Fruit fly (Drosophila melanogaster) whole organism, wandering third instar larva: ENCODE data around the gene vig.

Source experiments
- Abd-B ChIP-seq: fragments of >200 bp; optimal IDR thresholded peaks from 2 replicates; lab custom pipeline; 2017; ENCODE audit warnings: missing biosample characterization, missing genetic modification characterization
- CG9705 ChIP-seq: fragments of 200-800 bp; sonication (Bioruptor generic); optimal IDR thresholded peaks from 2 replicates; lab custom pipeline; 2018; ENCODE audit warnings: missing biosample characterization, mild to moderate bottlenecking, missing genetic modification characterization
- CrebA ChIP-seq: fragments of 200-800 bp; sonication (Bioruptor generic); optimal IDR thresholded peaks from 2 replicates; lab custom pipeline; 2016; ENCODE audit warnings: missing biosample characterization, mild to moderate bottlenecking, missing genetic modification characterization, borderline replicate concordance
- Dif ChIP-seq: fragments of 200-275, 200-300 bp; sonication (Bioruptor generic); optimal IDR thresholded peaks from 2 replicates; lab custom pipeline; 2018; ENCODE audit warnings: missing biosample characterization, missing genetic modification characterization; ENCODE audit not compliant: partially characterized antibody
- GATAd ChIP-seq: sonication (Bioruptor generic); optimal IDR thresholded peaks from 2 replicates; lab custom pipeline; 2016; ENCODE audit warnings: missing biosample characterization, missing genetic modification characterization
- Hr78 ChIP-seq: fragments of >200 bp; optimal IDR thresholded peaks from 2 replicates; lab custom pipeline; 2017; ENCODE audit warnings: missing biosample characterization, missing genetic modification characterization
- Hr83 ChIP-seq: fragments of 200-300 bp; sonication (Bioruptor generic); optimal IDR thresholded peaks from 2 replicates; lab custom pipeline; 2016; ENCODE audit warnings: missing biosample characterization, mild to moderate bottlenecking, missing genetic modification characterization, moderate library complexity; ENCODE audit not compliant: poor library complexity, severe bottlenecking
- Jra ChIP-seq: sonication (Bioruptor generic); optimal IDR thresholded peaks from 2 replicates; lab custom pipeline; 2016; ENCODE audit warnings: missing biosample characterization, missing genetic modification characterization
- Mio ChIP-seq: sonication (Bioruptor generic); optimal IDR thresholded peaks from 2 replicates; lab custom pipeline; 2016; ENCODE audit warnings: missing biosample characterization, missing genetic modification characterization
- Myc ChIP-seq: fragments of >200 bp; optimal IDR thresholded peaks from 2 replicates; lab custom pipeline; 2017
- N ChIP-seq: fragments of >200 bp; optimal IDR thresholded peaks from 2 replicates; lab custom pipeline; 2018; ENCODE audit warnings: missing biosample characterization, missing external identifiers, missing genetic modification characterization
- Rel ChIP-seq, 2 experiments: fragments of 200-800 bp; sonication (Bioruptor generic) in 1 of 2; optimal IDR thresholded peaks; 2 replicates in 1 of 2; 3 replicates in 1 of 2; lab custom pipeline; 2016 to 2019; ENCODE audit warnings: mild to moderate bottlenecking in 2 of 2, missing biosample characterization in 2 of 2, missing genetic modification characterization in 2 of 2, moderate library complexity in 1 of 2
- Vsx2 ChIP-seq: fragments of 200-300, 225-300 bp; sonication (Bioruptor generic); optimal IDR thresholded peaks from 2 replicates; lab custom pipeline; 2018; ENCODE audit warnings: missing biosample characterization, missing genetic modification characterization; ENCODE audit not compliant: partially characterized antibody
- br ChIP-seq: fragments of 200-800 bp; sonication (Bioruptor generic); optimal IDR thresholded peaks from 2 replicates; lab custom pipeline; 2016; ENCODE audit warnings: missing biosample characterization, missing genetic modification characterization
- brk ChIP-seq: fragments of 200-800 bp; sonication (Bioruptor generic); optimal IDR thresholded peaks from 2 replicates; lab custom pipeline; 2016; ENCODE audit warnings: missing biosample characterization, mild to moderate bottlenecking, missing genetic modification characterization
- dl ChIP-seq, 2 experiments: fragments of 175-275, 200-275 bp in 1 of 2; fragments of 200-275 bp in 1 of 2; sonication (Bioruptor generic); optimal IDR thresholded peaks; lab custom pipeline; 2018; ENCODE audit warnings: mild to moderate bottlenecking in 2 of 2, missing biosample characterization in 2 of 2, missing genetic modification characterization in 2 of 2, moderate library complexity in 2 of 2; ENCODE audit not compliant: partially characterized antibody in 2 of 2, insufficient read depth in 1 of 2
- dmrt93B ChIP-seq: fragments of 200-800 bp; sonication (Bioruptor generic); optimal IDR thresholded peaks from 2 replicates; lab custom pipeline; 2018; ENCODE audit warnings: missing biosample characterization, mild to moderate bottlenecking, missing genetic modification characterization
- dsf ChIP-seq: sonication (Bioruptor generic); optimal IDR thresholded peaks from 2 replicates; lab custom pipeline; 2016; ENCODE audit warnings: missing biosample characterization, missing genetic modification characterization, borderline replicate concordance
- ey ChIP-seq: fragments of 200-800 bp; sonication (Bioruptor generic); optimal IDR thresholded peaks from 2 replicates; lab custom pipeline; 2016; ENCODE audit warnings: missing biosample characterization, missing genetic modification characterization
- foxo ChIP-seq, 2 experiments: fragments of 200-800 bp; sonication (Bioruptor generic); optimal IDR thresholded peaks; 2 replicates in 1 of 2; 3 replicates in 1 of 2; lab custom pipeline; 2016 to 2017; ENCODE audit warnings: missing biosample characterization in 2 of 2, missing genetic modification characterization in 2 of 2
- fru ChIP-seq: fragments of 200-800 bp; sonication (Bioruptor generic); optimal IDR thresholded peaks from 3 replicates; lab custom pipeline; 2016; ENCODE audit warnings: missing biosample characterization, mild to moderate bottlenecking, missing genetic modification characterization
- h ChIP-seq: fragments of 200-800 bp; sonication (Bioruptor generic); optimal IDR thresholded peaks from 3 replicates; lab custom pipeline; 2016; ENCODE audit warnings: missing biosample characterization, mild to moderate bottlenecking, missing genetic modification characterization
- jim ChIP-seq: fragments of 175-275, 200-325 bp; sonication (Bioruptor generic); optimal IDR thresholded peaks from 2 replicates; lab custom pipeline; 2016; ENCODE audit warnings: missing biosample characterization, mild to moderate bottlenecking, missing genetic modification characterization
- lola ChIP-seq: fragments of >200 bp; optimal IDR thresholded peaks from 2 replicates; lab custom pipeline; 2017; ENCODE audit warnings: missing biosample characterization, missing genetic modification characterization
- pan ChIP-seq: fragments of >200 bp; optimal IDR thresholded peaks from 2 replicates; lab custom pipeline; 2017
- psq ChIP-seq: fragments of 200-800 bp; sonication (Bioruptor generic); optimal IDR thresholded peaks from 3 replicates; lab custom pipeline; 2017; ENCODE audit warnings: missing biosample characterization, mild to moderate bottlenecking, missing genetic modification characterization, moderate library complexity
- rgr ChIP-seq: fragments of 200-800 bp; sonication (Bioruptor generic); optimal IDR thresholded peaks from 3 replicates; lab custom pipeline; 2016; ENCODE audit warnings: missing biosample characterization, mild to moderate bottlenecking, missing genetic modification characterization
- sage ChIP-seq: fragments of 200-800 bp; sonication (Bioruptor generic); optimal IDR thresholded peaks from 2 replicates; lab custom pipeline; 2016; ENCODE audit warnings: missing biosample characterization, mild to moderate bottlenecking, missing genetic modification characterization
- tai ChIP-seq: sonication (Bioruptor generic); optimal IDR thresholded peaks from 2 replicates; lab custom pipeline; 2016; ENCODE audit warnings: missing biosample characterization, missing genetic modification characterization
- usp ChIP-seq: fragments of >200 bp; optimal IDR thresholded peaks from 2 replicates; lab custom pipeline; 2017; ENCODE audit warnings: missing biosample characterization, missing genetic modification characterization
- woc ChIP-seq: sonication (Bioruptor generic); optimal IDR thresholded peaks from 2 replicates; lab custom pipeline; 2016; ENCODE audit warnings: missing biosample characterization, mild to moderate bottlenecking, missing genetic modification characterization

vig gene

dm6 chr2L:15052805-15053388 is 17.2 kb downstream of the vig start:
- TF ChIP-seq Myc = no peak
- TF ChIP-seq Dif (GFP tag; lab: Kevin White, UChicago) = no peak

- TF ChIP-seq ey (GFP tag; lab: Kevin White, UChicago) (no peak), sage (GFP tag; lab: Kevin White, UChicago) (no peak)
These were observed 26.4 kb downstream of the vig start for dm6 chr2L:15043718-15044117.

dm6 chr2L:15039309-15039772 is 30.8 kb downstream of the vig start:
- TF ChIP-seq psq (GFP tag; lab: Kevin White, UChicago) (peak; percentile 6), ey (GFP tag; lab: Kevin White, UChicago) (peak; percentile 5), sage (GFP tag; lab: Kevin White, UChicago) (peak; percentile 25), rgr (no peak), dsf (peak; percentile 22), br (GFP tag; lab: Kevin White, UChicago) (peak; percentile 36), CG9705 (GFP tag; lab: Kevin White, UChicago) (peak; percentile 46), Abd-B (no peak), Hr83 (GFP tag; lab: Kevin White, UChicago) (peak; percentile 77), foxo (GFP tag; optimal IDR thresholded peaks at IDR 0.05; lab: Kevin White, UChicago) (no peak), woc (GFP tag; lab: Kevin White, UChicago) (peak; percentile 88), Vsx2 (GFP tag; lab: Kevin White, UChicago) (no peak), Jra (GFP tag; lab: Kevin White, UChicago) (peak; percentile 22), Myc (peak; percentile 90), h (peak; percentile 48)

- TF ChIP-seq dl (GFP tag; optimal IDR thresholded peaks at IDR 0.05; lab: Kevin White, UChicago; ENCODE audit: insufficient read depth in 1 of 2, partially characterized antibody in 2 of 2) = no peak
- TF ChIP-seq brk = no peak
These were observed 31.5 kb downstream of the vig start, which contains the start of gene CIAPIN1 for dm6 chr2L:15038339-15039308. Gene CIAPIN1, minus strand, starts transcription at chr2L:15038861.

- TF ChIP-seq Mio (GFP tag; lab: Kevin White, UChicago) (no peak), CrebA (GFP tag; lab: Kevin White, UChicago) (no peak), dmrt93B (GFP tag; lab: Kevin White, UChicago) (no peak), Abd-B (no peak), sage (GFP tag; lab: Kevin White, UChicago) (no peak), Rel (GFP tag; optimal IDR thresholded peaks at IDR 0.05; lab: Kevin White, UChicago) (no peak), Rel (tag; optimal IDR thresholded peaks at IDR 0.05; lab: Kevin White, UChicago) (no peak), jim (GFP tag; lab: Kevin White, UChicago) (no peak), ey (GFP tag; lab: Kevin White, UChicago) (no peak), Hr78 (GFP tag; lab: Kevin White, UChicago) (no peak), Dif (GFP tag; lab: Kevin White, UChicago) (no peak), Jra (GFP tag; lab: Kevin White, UChicago) (no peak), fru (GFP tag; lab: Kevin White, UChicago) (no peak)
These were observed 34.8 kb downstream of the vig start, which contains the start of gene yellow-c for dm6 chr2L:15035366-15035765. Gene yellow-c, plus strand, starts transcription at chr2L:15035394.

dm6 chr2L:15031650-15032049 is 38.5 kb downstream of the vig start, which contains the start of gene CG31832:
Gene CG31832, minus strand, starts transcription at chr2L:15031750.
- TF ChIP-seq GATAd (GFP tag; lab: Kevin White, UChicago) = no peak
- no peak for TF ChIP-seq brk
- no peak for TF ChIP-seq Myc
- no peak for TF ChIP-seq Abd-B
- TF ChIP-seq usp (GFP tag; lab: Kevin White, UChicago) = no peak
- no peak for TF ChIP-seq CG9705 (GFP tag; lab: Kevin White, UChicago)
- TF ChIP-seq tai = no peak
- no peak for TF ChIP-seq fru (GFP tag; lab: Kevin White, UChicago)
- TF ChIP-seq ey (GFP tag; lab: Kevin White, UChicago) = no peak
- TF ChIP-seq Hr78 (GFP tag; lab: Kevin White, UChicago) = no peak
- TF ChIP-seq N = no peak
- TF ChIP-seq sage (GFP tag; lab: Kevin White, UChicago) = no peak
- TF ChIP-seq dmrt93B (GFP tag; lab: Kevin White, UChicago) = no peak
- no peak for TF ChIP-seq Jra (GFP tag; lab: Kevin White, UChicago)
- no peak for TF ChIP-seq lola (GFP tag; lab: Kevin White, UChicago)
- TF ChIP-seq pan (lab: Kevin White, UChicago) = no peak
